Worm (Caenorhabditis elegans) whole organism, L2 larva: ENCODE results near the gene ceh-57.

ENCODE experiments used
- F13H6.1 ChIP-seq: sonication (generic microtip); optimal IDR thresholded peaks from 2 replicates; lab custom pipeline; 2016; ENCODE audit warnings: missing genetic modification characterization, missing compliant biosample characterization
- ZK546.5 ChIP-seq: sonication (generic microtip); optimal IDR thresholded peaks from 2 replicates; lab custom pipeline; 2017; ENCODE audit warnings: missing biosample characterization, missing genetic modification characterization
- alr-1 ChIP-seq: fragments of 150-350 bp; optimal IDR thresholded peaks from 2 replicates; lab custom pipeline; 2014; ENCODE audit warnings: missing biosample characterization, missing genetic modification characterization
- blmp-1 ChIP-seq: sonication (generic microtip); optimal IDR thresholded peaks from 2 replicates; lab custom pipeline; 2017; ENCODE audit warnings: missing genetic modification characterization, mild to moderate bottlenecking, missing compliant biosample characterization, antibody characterized with exemption, moderate library complexity; ENCODE audit not compliant: insufficient read depth
- egl-27 ChIP-seq: sonication (generic microtip); optimal IDR thresholded peaks from 3 replicates; lab custom pipeline; 2017; ENCODE audit warnings: missing biosample characterization, missing genetic modification reagents, missing genetic modification characterization
- elt-3 ChIP-seq: sonication (generic microtip); optimal IDR thresholded peaks from 2 replicates; lab custom pipeline; 2017; ENCODE audit warnings: missing biosample characterization, missing genetic modification characterization
- unc-62 ChIP-seq: fragments of 150-350 bp; optimal IDR thresholded peaks from 2 replicates; lab custom pipeline; 2014; ENCODE audit warnings: missing biosample characterization, missing genetic modification reagents, missing genetic modification characterization
- zag-1 ChIP-seq: fragments of 150-350 bp; optimal IDR thresholded peaks from 2 replicates; lab custom pipeline; 2014; ENCODE audit warnings: missing biosample characterization, missing genetic modification characterization
- ztf-11 ChIP-seq: sonication (generic microtip); optimal IDR thresholded peaks from 2 replicates; lab custom pipeline; 2017; ENCODE audit warnings: missing biosample characterization, missing genetic modification characterization

DNA sequence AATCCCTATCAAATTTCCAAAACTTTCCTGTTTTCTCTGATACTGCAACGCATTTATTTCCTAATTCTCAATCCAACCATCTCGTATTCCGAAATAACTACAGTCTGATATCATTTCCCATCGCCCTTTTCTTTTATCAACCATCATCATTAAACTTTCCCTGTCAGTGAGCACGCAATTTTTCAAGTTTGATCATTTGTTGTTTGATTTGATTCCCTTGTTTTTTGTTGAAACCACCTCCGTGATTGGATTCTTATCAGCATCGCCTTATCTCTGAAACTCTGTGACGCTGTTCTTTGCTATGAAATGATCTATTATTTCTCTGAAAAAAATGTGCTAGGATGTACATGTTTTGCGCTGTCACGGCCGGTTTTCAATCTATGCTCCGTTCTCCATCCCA lies 35.9 kb upstream of the ceh-57 start:
- TF ChIP-seq unc-62 (GFP tag; lab: Kevin White, UChicago) (no peak), ZK546.5 (tag; lab: Kevin White, UChicago) (no peak), elt-3 (tag; lab: Kevin White, UChicago) (no peak), egl-27 (tag; lab: Kevin White, UChicago) (no peak), blmp-1 (tag; lab: Kevin White, UChicago) (no peak), alr-1 (no peak), ztf-11 (no peak), F13H6.1 (tag; lab: Kevin White, UChicago) (no peak), zag-1 (tag; lab: Kevin White, UChicago) (no peak)
